Fruit fly (Drosophila melanogaster) whole organism, embryonic: ENCODE data around the gene ppk20.
A peak's percentile ranks its signal among the peaks of the same experiment; 100 is the strongest.

Experiments used
- Awh ChIP-seq: fragments of 200-800 bp; sonication (Bioruptor generic); IDR thresholded peaks from 2 replicates; pipeline ENCODE4, ENCODE4 v1.3.6; 2022; ENCODE audit warnings: missing biosample characterization, missing genetic modification characterization
- B-H2 ChIP-seq: fragments of 200-800 bp; sonication (Bioruptor generic); optimal IDR thresholded peaks from 2 replicates; lab custom pipeline; 2018; ENCODE audit warnings: missing biosample characterization, mild to moderate bottlenecking, missing genetic modification characterization
- Bteb2 ChIP-seq: fragments of 200-800 bp; sonication (Bioruptor generic); optimal IDR thresholded peaks from 2 replicates; lab custom pipeline; 2016; ENCODE audit warnings: missing biosample characterization, missing genetic modification characterization
- CG11085 ChIP-seq: fragments of 200-800 bp; sonication (Bioruptor generic); IDR thresholded peaks from 2 replicates; pipeline ENCODE4 v1.3.6; 2022; ENCODE audit warnings: missing biosample characterization, missing genetic modification characterization
- CG11247 ChIP-seq: fragments of 200-800 bp; sonication (Bioruptor generic); IDR thresholded peaks from 2 replicates; pipeline ENCODE4 v1.3.6; 2022; ENCODE audit warnings: missing biosample characterization, missing genetic modification characterization
- CG11696 ChIP-seq: fragments of 200-800 bp; sonication (Bioruptor generic); IDR thresholded peaks from 2 replicates; pipeline ENCODE4 v1.3.6; 2022; ENCODE audit warnings: missing biosample characterization, missing genetic modification characterization
- CG11723 ChIP-seq: fragments of 200-800 bp; sonication (Bioruptor generic); optimal IDR thresholded peaks from 2 replicates; lab custom pipeline; 2017; ENCODE audit warnings: missing biosample characterization, mild to moderate bottlenecking, missing genetic modification characterization
- CG13296 ChIP-seq: fragments of 200-800 bp; sonication (Bioruptor generic); optimal IDR thresholded peaks from 3 replicates; lab custom pipeline; 2018; ENCODE audit warnings: missing biosample characterization, mild to moderate bottlenecking, missing genetic modification characterization
- CG14710 ChIP-seq: fragments of 200-800 bp; sonication (Bioruptor generic); optimal IDR thresholded peaks from 3 replicates; lab custom pipeline; 2019; ENCODE audit warnings: missing biosample characterization, mild to moderate bottlenecking, missing genetic modification characterization, moderate library complexity
- CG15514 ChIP-seq: fragments of 200-800 bp; sonication (Bioruptor generic); optimal IDR thresholded peaks from 3 replicates; lab custom pipeline; 2017; ENCODE audit warnings: missing biosample characterization, missing genetic modification characterization, mild to moderate bottlenecking, moderate library complexity, missing genetic modification reagents
- CG1603 ChIP-seq: fragments of 200-800 bp; sonication (Bioruptor generic); optimal IDR thresholded peaks from 2 replicates; lab custom pipeline; 2019; ENCODE audit warnings: missing biosample characterization, mild to moderate bottlenecking, missing genetic modification characterization, moderate library complexity
- CG16813 ChIP-seq: fragments of 200-800 bp; sonication (Bioruptor generic); IDR thresholded peaks from 3 replicates; pipeline ENCODE4 v1.3.6; 2022; ENCODE audit warnings: missing biosample characterization, missing genetic modification characterization; ENCODE audit not compliant: partially characterized antibody
- CG17829 ChIP-seq: fragments of 200-800 bp; optimal IDR thresholded peaks from 2 replicates; lab custom pipeline; 2019; ENCODE audit warnings: missing biosample characterization, mild to moderate bottlenecking, missing genetic modification characterization, moderate library complexity
- CG2678 ChIP-seq: fragments of 200-800 bp; sonication (Bioruptor generic); optimal IDR thresholded peaks from 3 replicates; lab custom pipeline; 2019; ENCODE audit warnings: missing biosample characterization, mild to moderate bottlenecking, missing genetic modification characterization, moderate library complexity
- CG2889 ChIP-seq: fragments of 200-800 bp; sonication (Bioruptor generic); IDR thresholded peaks from 3 replicates; pipeline ENCODE4 v1.3.6; 2022; ENCODE audit warnings: missing biosample characterization, missing genetic modification characterization
- CG32772 ChIP-seq: fragments of 200-800 bp; sonication (Bioruptor generic); IDR thresholded peaks from 2 replicates; pipeline ENCODE4 v1.3.6; 2022; ENCODE audit warnings: missing biosample characterization, missing genetic modification characterization
- CG7357 ChIP-seq: fragments of 200-800 bp; sonication (Bioruptor generic); IDR thresholded peaks from 3 replicates; pipeline ENCODE4 v1.3.6; 2022; ENCODE audit warnings: missing biosample characterization, missing genetic modification characterization
- CG7745 ChIP-seq: fragments of 200-800 bp; sonication (Bioruptor generic); optimal IDR thresholded peaks from 2 replicates; lab custom pipeline; 2018; ENCODE audit warnings: missing biosample characterization, mild to moderate bottlenecking, missing genetic modification characterization, moderate library complexity
- CG7786 ChIP-seq: fragments of 200-800 bp; sonication (Bioruptor generic); optimal IDR thresholded peaks from 2 replicates; lab custom pipeline; 2016; ENCODE audit warnings: missing biosample characterization, missing genetic modification characterization
- CG8089 ChIP-seq: fragments of 200-800 bp; sonication (Bioruptor generic); optimal IDR thresholded peaks from 3 replicates; lab custom pipeline; 2016; ENCODE audit warnings: missing biosample characterization, missing genetic modification characterization
- CG8765 ChIP-seq: fragments of 200-800 bp; sonication (Bioruptor generic); IDR thresholded peaks from 2 replicates; pipeline ENCODE4 v1.3.6; 2022; ENCODE audit warnings: missing biosample characterization, missing genetic modification characterization
- Chrac-16 ChIP-seq: fragments of 200-800 bp; sonication (Bioruptor generic); optimal IDR thresholded peaks from 3 replicates; lab custom pipeline; 2016; ENCODE audit warnings: missing biosample characterization, missing genetic modification characterization
- D19A ChIP-seq: fragments of 200-800 bp; optimal IDR thresholded peaks from 3 replicates; lab custom pipeline; 2019; ENCODE audit warnings: missing biosample characterization, mild to moderate bottlenecking, missing genetic modification characterization, moderate library complexity
- Dip2 ChIP-seq: fragments of 200-800 bp; sonication (Bioruptor generic); IDR thresholded peaks from 2 replicates; pipeline ENCODE4 v1.3.6; 2022; ENCODE audit warnings: missing biosample characterization, missing genetic modification characterization
- Hr39 ChIP-seq: fragments of >200 bp; optimal IDR thresholded peaks from 2 replicates; lab custom pipeline; 2017
- Hr51 ChIP-seq, 2 experiments: fragments of 200-800 bp; sonication (Bioruptor generic); optimal IDR thresholded peaks; 2 replicates in 1 of 2; 3 replicates in 1 of 2; lab custom pipeline; 2016 to 2018; ENCODE audit warnings: missing biosample characterization in 2 of 2, missing genetic modification characterization in 2 of 2, mild to moderate bottlenecking in 1 of 2, moderate library complexity in 1 of 2
- NC2β ChIP-seq: fragments of 200-800 bp; sonication (Bioruptor generic); optimal IDR thresholded peaks from 2 replicates; lab custom pipeline; 2016; ENCODE audit warnings: missing biosample characterization, missing genetic modification characterization
- Oli ChIP-seq: fragments of 200-800 bp; sonication (Bioruptor generic); optimal IDR thresholded peaks from 2 replicates; lab custom pipeline; 2018; ENCODE audit warnings: missing biosample characterization, mild to moderate bottlenecking, missing genetic modification characterization, moderate library complexity
- Optix ChIP-seq: fragments of 200-800 bp; sonication (Bioruptor generic); IDR thresholded peaks from 3 replicates; pipeline ENCODE4 v1.3.6; 2022; ENCODE audit warnings: missing biosample characterization, missing genetic modification characterization
- Sox100B ChIP-seq: fragments of 200-800 bp; sonication (Bioruptor generic); optimal IDR thresholded peaks from 3 replicates; lab custom pipeline; 2018; ENCODE audit warnings: missing biosample characterization, mild to moderate bottlenecking, missing genetic modification characterization
- Trl ChIP-seq, 3 experiments: fragments of >200 bp in 2 of 3; fragments of 200-800 bp in 1 of 3; sonication (Bioruptor generic) in 1 of 3; optimal IDR thresholded peaks; 2 replicates in 1 of 3; 3 replicates in 2 of 3; lab custom pipeline; 2016 to 2017; ENCODE audit warnings: missing biosample characterization in 1 of 3, missing genetic modification characterization in 1 of 3
- cg ChIP-seq: fragments of 200-800 bp; sonication (Bioruptor generic); optimal IDR thresholded peaks from 3 replicates; lab custom pipeline; 2019; ENCODE audit warnings: missing biosample characterization, mild to moderate bottlenecking, missing genetic modification characterization, moderate library complexity
- chm ChIP-seq: fragments of 200-800 bp; sonication (Bioruptor generic); IDR thresholded peaks from 2 replicates; pipeline ENCODE4 v1.3.6; 2022; ENCODE audit warnings: missing biosample characterization, missing genetic modification characterization
- chn ChIP-seq: fragments of 200-800 bp; sonication (Bioruptor generic); optimal IDR thresholded peaks from 2 replicates; lab custom pipeline; 2016; ENCODE audit warnings: missing biosample characterization, missing genetic modification characterization
- ewg ChIP-seq: fragments of 200-800 bp; sonication (Bioruptor generic); optimal IDR thresholded peaks from 3 replicates; lab custom pipeline; 2017; ENCODE audit warnings: mild to moderate bottlenecking, missing biosample characterization, missing genetic modification reagents, missing genetic modification characterization
- ftz-f1 ChIP-seq: fragments of 200-800 bp; sonication (Bioruptor generic); optimal IDR thresholded peaks from 2 replicates; lab custom pipeline; 2016; ENCODE audit warnings: missing biosample characterization, missing genetic modification characterization
- fu2 ChIP-seq: fragments of 200-800 bp; sonication (Bioruptor generic); optimal IDR thresholded peaks from 2 replicates; lab custom pipeline; 2016; ENCODE audit warnings: missing biosample characterization, missing genetic modification characterization
- grau ChIP-seq: fragments of 200-800 bp; optimal IDR thresholded peaks from 3 replicates; lab custom pipeline; 2019; ENCODE audit warnings: missing biosample characterization, mild to moderate bottlenecking, missing genetic modification characterization, moderate library complexity
- jing ChIP-seq: fragments of 200-800 bp; sonication (Bioruptor generic); optimal IDR thresholded peaks from 2 replicates; lab custom pipeline; 2018; ENCODE audit warnings: missing biosample characterization, mild to moderate bottlenecking, missing genetic modification characterization
- lbe ChIP-seq: fragments of 200-800 bp; sonication (Bioruptor generic); optimal IDR thresholded peaks from 2 replicates; lab custom pipeline; 2016; ENCODE audit warnings: missing biosample characterization, mild to moderate bottlenecking, missing genetic modification characterization
- lilli ChIP-seq: fragments of 200-800 bp; sonication (Bioruptor generic); optimal IDR thresholded peaks from 3 replicates; lab custom pipeline; 2016; ENCODE audit warnings: missing biosample characterization, missing genetic modification characterization
- onecut ChIP-seq: fragments of 200-800 bp; sonication (Bioruptor generic); IDR thresholded peaks from 2 replicates; pipeline ENCODE4 v1.3.6; 2022; ENCODE audit warnings: missing biosample characterization, missing genetic modification characterization
- repo ChIP-seq: fragments of 200-800 bp; sonication (Bioruptor generic); optimal IDR thresholded peaks from 2 replicates; lab custom pipeline; 2016; ENCODE audit warnings: missing biosample characterization, missing genetic modification characterization
- salm ChIP-seq: fragments of 200-800 bp; sonication (Bioruptor generic); optimal IDR thresholded peaks from 2 replicates; lab custom pipeline; 2018; ENCODE audit warnings: missing biosample characterization, mild to moderate bottlenecking, missing genetic modification characterization
- sisA ChIP-seq: fragments of 200-800 bp; sonication (Bioruptor generic); IDR thresholded peaks from 2 replicates; pipeline ENCODE4 v1.3.6; 2022; ENCODE audit warnings: missing biosample characterization, missing genetic modification characterization
- stc ChIP-seq: fragments of 200-800 bp; sonication (Bioruptor generic); IDR thresholded peaks from 2 replicates; pipeline ENCODE4 v1.3.6; 2022; ENCODE audit warnings: missing biosample characterization, missing genetic modification characterization
- tap ChIP-seq: fragments of 200-800 bp; optimal IDR thresholded peaks from 3 replicates; lab custom pipeline; 2019; ENCODE audit warnings: missing biosample characterization, mild to moderate bottlenecking, missing genetic modification characterization, moderate library complexity
- tna ChIP-seq: fragments of 200-800 bp; sonication (Bioruptor generic); IDR thresholded peaks from 2 replicates; pipeline ENCODE4 v1.3.6; 2022; ENCODE audit warnings: missing biosample characterization, missing genetic modification characterization; ENCODE audit not compliant: partially characterized antibody
- tup ChIP-seq: fragments of 200-800 bp; sonication (Bioruptor generic); optimal IDR thresholded peaks from 2 replicates; lab custom pipeline; 2016; ENCODE audit warnings: missing biosample characterization, mild to moderate bottlenecking, missing genetic modification characterization, moderate library complexity
- twi ChIP-seq: fragments of 200-800 bp; optimal IDR thresholded peaks from 2 replicates; lab custom pipeline; 2019; ENCODE audit warnings: missing biosample characterization, mild to moderate bottlenecking, missing genetic modification characterization, moderate library complexity
- zen ChIP-seq: fragments of 200-800 bp; sonication (Bioruptor generic); optimal IDR thresholded peaks from 3 replicates; lab custom pipeline; 2018; ENCODE audit warnings: missing biosample characterization, mild to moderate bottlenecking, missing genetic modification characterization, moderate library complexity

ppk20 gene

DNA sequence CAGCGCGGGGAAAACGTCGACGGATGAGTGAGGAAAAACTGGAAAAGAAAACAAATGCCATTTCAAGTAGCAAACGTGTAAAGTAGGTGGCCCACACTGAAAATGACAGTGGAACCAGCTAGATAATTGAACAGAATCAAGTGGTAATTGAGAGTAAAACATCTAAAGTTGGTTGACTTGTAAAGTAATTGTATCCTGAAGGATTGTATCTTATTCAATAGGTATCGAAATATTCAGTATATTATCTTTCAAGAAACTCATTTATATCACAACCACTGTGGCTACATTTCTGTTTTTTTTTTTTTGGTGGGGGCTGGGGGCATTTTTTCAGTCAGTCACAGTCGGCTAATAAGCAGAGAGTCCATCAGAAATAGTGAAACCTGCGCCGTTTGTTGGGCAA lies 30.5 kb upstream of the ppk20 start (continued):
- peak; percentile 3 for TF ChIP-seq salm (tag; lab: Kevin White, UChicago)
- TF ChIP-seq CG7745, result no peak
- TF ChIP-seq CG2889 (GFP tag; lab: Robert Waterston, UW), result no peak
- TF ChIP-seq repo (GFP tag; lab: Kevin White, UChicago), result no peak
- peak; percentile 59 for TF ChIP-seq CG17829 (tag; lab: Kevin White, UChicago)
- no peak for TF ChIP-seq fu2 (GFP tag; lab: Kevin White, UChicago)
- TF ChIP-seq chn (GFP tag; lab: Kevin White, UChicago), result no peak
- peak; percentile 65; the same call in 1 of the 2 replicates for TF ChIP-seq Awh (GFP tag; lab: Robert Waterston, UW)
- TF ChIP-seq CG11085 (GFP tag; lab: Robert Waterston, UW), result no peak
- no peak for TF ChIP-seq zen (tag; lab: Kevin White, UChicago)
- TF ChIP-seq Trl (optimal IDR thresholded peaks at IDR 0.05; lab: Kevin White, UChicago), result no peak
- peak; percentile 51 for TF ChIP-seq Trl (GFP tag; optimal IDR thresholded peaks at IDR 0.05; lab: Kevin White, UChicago)
- no peak for TF ChIP-seq ftz-f1 (GFP tag; lab: Kevin White, UChicago)
- peak; percentile 58; the same call in 2 of the 3 replicates for TF ChIP-seq CG7357 (GFP tag; lab: Robert Waterston, UW)
- no peak for TF ChIP-seq CG14710 (tag; lab: Kevin White, UChicago)
- no peak for TF ChIP-seq Sox100B (GFP tag; lab: Kevin White, UChicago)
- no peak for TF ChIP-seq CG11723 (GFP tag; lab: Kevin White, UChicago)
- TF ChIP-seq CG11247, result 0 out of 2 replicates have a peak, but pooled peaks have one; percentile 6
- no peak for TF ChIP-seq Dip2 (GFP tag; lab: Robert Waterston, UW)
- TF ChIP-seq CG32772, result peak; percentile 70
- TF ChIP-seq CG2678 (tag; lab: Kevin White, UChicago), result no peak
- 0 out of 2 replicates have a peak, but pooled peaks have one; percentile 8 for TF ChIP-seq sisA
- no peak for TF ChIP-seq jing (GFP tag; lab: Kevin White, UChicago)
- no peak for TF ChIP-seq cg (GFP tag; lab: Kevin White, UChicago)
- TF ChIP-seq Hr51 (GFP tag; optimal IDR thresholded peaks at IDR 0.05; lab: Kevin White, UChicago), result no peak
- no peak for TF ChIP-seq onecut
- no peak for TF ChIP-seq tup (GFP tag; lab: Kevin White, UChicago)
- TF ChIP-seq twi (tag; lab: Kevin White, UChicago), result no peak
- no peak for TF ChIP-seq Chrac-16 (GFP tag; lab: Kevin White, UChicago)
- 0 out of 2 replicates have a peak, but pooled peaks have one; percentile 36 for TF ChIP-seq CG11696 (GFP tag; lab: Robert Waterston, UW)
- TF ChIP-seq Oli (tag; lab: Kevin White, UChicago), result no peak
- TF ChIP-seq Hr39 (lab: Kevin White, UChicago), result no peak
- TF ChIP-seq Optix, result peak; percentile 27; the same call in 1 of the 3 replicates
- TF ChIP-seq CG7786 (GFP tag; lab: Kevin White, UChicago), result no peak
- no peak for TF ChIP-seq tna
- TF ChIP-seq lbe, result no peak
- no peak for TF ChIP-seq B-H2 (GFP tag; lab: Kevin White, UChicago)
- TF ChIP-seq grau (tag; lab: Kevin White, UChicago), result no peak
- TF ChIP-seq chm, result 0 out of 2 replicates have a peak, but pooled peaks have one; percentile 29
- TF ChIP-seq tap (tag; lab: Kevin White, UChicago), result no peak
- TF ChIP-seq stc (GFP tag; lab: Robert Waterston, UW), result peak; percentile 77
- no peak for TF ChIP-seq Bteb2 (GFP tag; lab: Kevin White, UChicago)
- TF ChIP-seq NC2β (GFP tag; lab: Kevin White, UChicago), result no peak
- peak; percentile 1 for TF ChIP-seq D19A
- peak; percentile 74 for TF ChIP-seq CG1603
- TF ChIP-seq CG15514 (GFP tag; lab: Kevin White, UChicago), result no peak
- no peak for TF ChIP-seq CG16813 (GFP tag; lab: Robert Waterston, UW)
- TF ChIP-seq CG8089, result no peak
- TF ChIP-seq ewg (GFP tag; lab: Kevin White, UChicago), result no peak
- TF ChIP-seq CG13296 (GFP tag; lab: Kevin White, UChicago), result no peak
- TF ChIP-seq CG8765 (GFP tag; lab: Robert Waterston, UW), result peak; percentile 35; the same call in 1 of the 2 replicates
- no peak for TF ChIP-seq lilli (GFP tag; lab: Kevin White, UChicago)
